Worm (Caenorhabditis elegans) whole organism, L2 larva: ENCODE measurements around the gene F57A10.4.

Experiments
- ZK546.5 ChIP-seq: sonication (generic microtip); optimal IDR thresholded peaks from 2 replicates; lab custom pipeline; 2017; ENCODE audit warnings: missing biosample characterization, missing genetic modification characterization
- alr-1 ChIP-seq: fragments of 150-350 bp; optimal IDR thresholded peaks from 2 replicates; lab custom pipeline; 2014; ENCODE audit warnings: missing biosample characterization, missing genetic modification characterization
- aly-2 ChIP-seq: fragments of 150-350 bp; optimal IDR thresholded peaks from 2 replicates; lab custom pipeline; 2014; ENCODE audit warnings: missing biosample characterization, missing genetic modification characterization
- ceh-16 ChIP-seq: fragments of 150-350 bp; optimal IDR thresholded peaks from 2 replicates; lab custom pipeline; 2014; ENCODE audit warnings: missing biosample characterization, missing genetic modification characterization
- ceh-82 ChIP-seq: fragments of 150-350 bp; optimal IDR thresholded peaks from 2 replicates; lab custom pipeline; 2014; ENCODE audit warnings: missing biosample characterization, missing genetic modification characterization
- crh-2 ChIP-seq: sonication (generic microtip); optimal IDR thresholded peaks from 2 replicates; lab custom pipeline; 2017; ENCODE audit warnings: missing biosample characterization, missing genetic modification characterization
- dmd-4 ChIP-seq: sonication (generic microtip); optimal IDR thresholded peaks from 2 replicates; lab custom pipeline; 2017; ENCODE audit warnings: missing biosample characterization, missing genetic modification characterization
- egl-27 ChIP-seq: sonication (generic microtip); optimal IDR thresholded peaks from 3 replicates; lab custom pipeline; 2017; ENCODE audit warnings: missing biosample characterization, missing genetic modification reagents, missing genetic modification characterization
- elt-1 ChIP-seq: fragments of 150-350 bp; optimal IDR thresholded peaks from 2 replicates; lab custom pipeline; 2014; ENCODE audit warnings: missing biosample characterization, missing genetic modification characterization
- fos-1 ChIP-seq: fragments of 150-350 bp; optimal IDR thresholded peaks from 2 replicates; lab custom pipeline; 2014; ENCODE audit warnings: missing biosample characterization, missing genetic modification characterization
- gmeb-1 ChIP-seq: fragments of 150-350 bp; optimal IDR thresholded peaks from 2 replicates; lab custom pipeline; 2014; ENCODE audit warnings: missing biosample characterization, missing genetic modification characterization
- lin-13 ChIP-seq: fragments of 150-350 bp; optimal IDR thresholded peaks from 2 replicates; lab custom pipeline; 2014; ENCODE audit warnings: missing biosample characterization, missing genetic modification reagents, missing genetic modification characterization
- lin-39 ChIP-seq: fragments of 150-350 bp; optimal IDR thresholded peaks from 2 replicates; lab custom pipeline; 2014; ENCODE audit warnings: missing biosample characterization, missing genetic modification reagents, missing genetic modification characterization
- lsy-2 ChIP-seq, 2 experiments: fragments of 150-350 bp in 1 of 2; sonication (generic microtip) in 1 of 2; optimal IDR thresholded peaks; 2 replicates each; lab custom pipeline; 2014 to 2017; ENCODE audit warnings: missing biosample characterization in 2 of 2, missing genetic modification characterization in 2 of 2
- mab-5 ChIP-seq: fragments of 150-350 bp; optimal IDR thresholded peaks from 2 replicates; lab custom pipeline; 2014; ENCODE audit warnings: missing biosample characterization, missing genetic modification characterization
- mbf-1 ChIP-seq: sonication (generic microtip); optimal IDR thresholded peaks from 2 replicates; lab custom pipeline; 2017; ENCODE audit warnings: missing biosample characterization, missing genetic modification characterization
- mdl-1 ChIP-seq, 2 experiments: fragments of 150-350 bp in 1 of 2; sonication (generic microtip) in 1 of 2; optimal IDR thresholded peaks; 2 replicates each; lab custom pipeline; 2017; ENCODE audit warnings: missing biosample characterization in 2 of 2, missing genetic modification characterization in 2 of 2
- nhr-10 ChIP-seq: sonication (generic microtip); optimal IDR thresholded peaks from 2 replicates; lab custom pipeline; 2017; ENCODE audit warnings: missing biosample characterization, missing genetic modification characterization
- nhr-12 ChIP-seq: fragments of 150-350 bp; optimal IDR thresholded peaks from 2 replicates; lab custom pipeline; 2014; ENCODE audit warnings: missing biosample characterization, missing genetic modification characterization
- nhr-21 ChIP-seq: fragments of 150-350 bp; optimal IDR thresholded peaks from 2 replicates; lab custom pipeline; 2014; ENCODE audit warnings: missing biosample characterization, missing genetic modification characterization
- nhr-237 ChIP-seq: fragments of 150-350 bp; optimal IDR thresholded peaks from 2 replicates; lab custom pipeline; 2014; ENCODE audit warnings: missing biosample characterization, missing genetic modification characterization
- nhr-25 ChIP-seq: fragments of 150-350 bp; sonication (generic microtip); optimal IDR thresholded peaks from 3 replicates; lab custom pipeline; 2014; ENCODE audit warnings: missing biosample characterization, missing genetic modification characterization
- nhr-6 ChIP-seq: fragments of 150-350 bp; optimal IDR thresholded peaks from 2 replicates; lab custom pipeline; 2014; ENCODE audit warnings: missing biosample characterization, missing genetic modification characterization
- nhr-77 ChIP-seq: fragments of 150-350 bp; optimal IDR thresholded peaks from 2 replicates; lab custom pipeline; 2014; ENCODE audit warnings: missing biosample characterization, missing genetic modification characterization
- peb-1 ChIP-seq: fragments of 150-350 bp; optimal IDR thresholded peaks from 2 replicates; lab custom pipeline; 2014; ENCODE audit warnings: missing biosample characterization, missing genetic modification characterization
- skn-1 ChIP-seq: sonication (generic microtip); optimal IDR thresholded peaks from 2 replicates; lab custom pipeline; 2017; ENCODE audit warnings: missing biosample characterization, missing genetic modification characterization
- sma-3 ChIP-seq: sonication (generic microtip); optimal IDR thresholded peaks from 2 replicates; lab custom pipeline; 2016; ENCODE audit warnings: missing genetic modification reagents, missing genetic modification characterization, missing compliant biosample characterization
- snpc-4 ChIP-seq: fragments of 150-350 bp; optimal IDR thresholded peaks from 2 replicates; lab custom pipeline; 2014; ENCODE audit warnings: missing biosample characterization, missing genetic modification characterization
- unc-39 ChIP-seq: fragments of 150-350 bp; optimal IDR thresholded peaks from 2 replicates; lab custom pipeline; 2014; ENCODE audit warnings: missing biosample characterization, missing genetic modification characterization
- unc-55 ChIP-seq: fragments of 150-350 bp; sonication (generic microtip); optimal IDR thresholded peaks from 3 replicates; lab custom pipeline; 2014; ENCODE audit warnings: missing biosample characterization, missing genetic modification reagents, missing genetic modification characterization
- unc-62 ChIP-seq: fragments of 150-350 bp; optimal IDR thresholded peaks from 2 replicates; lab custom pipeline; 2014; ENCODE audit warnings: missing biosample characterization, missing genetic modification reagents, missing genetic modification characterization
- ztf-1 ChIP-seq: fragments of 200-800 bp; sonication (Bioruptor generic); conservative IDR thresholded peaks from 2 replicates; pipeline ENCODE4 v1.3.6; 2022; ENCODE audit warnings: missing genetic modification characterization, missing compliant biosample characterization
- ztf-11 ChIP-seq: sonication (generic microtip); optimal IDR thresholded peaks from 2 replicates; lab custom pipeline; 2017; ENCODE audit warnings: missing biosample characterization, missing genetic modification characterization
- ztf-4 ChIP-seq: fragments of 150-350 bp; optimal IDR thresholded peaks from 2 replicates; lab custom pipeline; 2014; ENCODE audit warnings: missing biosample characterization, missing genetic modification characterization

Gene F57A10.4

ce11 chrV:15779128-15779729 lies 10.0 kb downstream of the F57A10.4 start, which contains the start of the genes nhr-285 and irld-52:
TSS of gene nhr-285 (minus strand) at chrV:15779228.
TSS of gene irld-52 (plus strand) at chrV:15779679.
- no peak for TF ChIP-seq nhr-21 (tag; lab: Kevin White, UChicago)

ce11 chrV:15781086-15781485 lies 11.8 kb downstream of the F57A10.4 start, which contains the start of gene T26E4.2:
TSS of gene T26E4.2 (plus strand) at chrV:15781386.
- TF ChIP-seq ztf-11 (tag; lab: Kevin White, UChicago) (no peak), sma-3 (GFP tag; lab: Kevin White, UChicago) (no peak), gmeb-1 (tag; lab: Kevin White, UChicago) (no peak), dmd-4 (no peak), crh-2 (tag; lab: Kevin White, UChicago) (no peak), mbf-1 (tag; lab: Kevin White, UChicago) (no peak), unc-55 (GFP tag; lab: Kevin White, UChicago) (no peak), nhr-25 (tag; lab: Kevin White, UChicago) (no peak), ZK546.5 (no peak), nhr-77 (no peak), elt-1 (no peak), lin-39 (no peak)
- TF ChIP-seq, all 48 proteins: peak for 0

ce11 chrV:15782494-15782893 lies 13.3 kb downstream of the F57A10.4 start, which contains the start of gene T26E4.3:
TSS of gene T26E4.3 (plus strand) at chrV:15782794.
- no peak for TF ChIP-seq ztf-1 (GFP tag; lab: Robert Waterston, UW)
- TF ChIP-seq, all 48 proteins: peak for 0

ce11 chrV:15792409-15792808 lies 23.2 kb downstream of the F57A10.4 start, which contains the start of gene T26E4.4:
TSS of gene T26E4.4 (minus strand) at chrV:15792509.
- TF ChIP-seq aly-2 (tag; lab: Kevin White, UChicago) (no peak), dmd-4 (no peak), ZK546.5 (no peak), egl-27 (tag; lab: Kevin White, UChicago) (no peak), nhr-21 (tag; lab: Kevin White, UChicago) (no peak), ceh-16 (tag; lab: Kevin White, UChicago) (no peak), sma-3 (GFP tag; lab: Kevin White, UChicago) (no peak), fos-1 (tag; lab: Kevin White, UChicago) (no peak), ztf-11 (tag; lab: Kevin White, UChicago) (no peak), mab-5 (tag; lab: Kevin White, UChicago) (no peak), snpc-4 (tag; lab: Kevin White, UChicago) (no peak), nhr-6 (tag; lab: Kevin White, UChicago) (no peak), skn-1 (tag; lab: Kevin White, UChicago) (no peak), mdl-1 (tag; optimal IDR thresholded peaks at IDR 0.05; lab: Kevin White, UChicago) (no peak), crh-2 (tag; lab: Kevin White, UChicago) (no peak), nhr-77 (no peak), ztf-4 (tag; lab: Kevin White, UChicago) (no peak), nhr-237 (tag; lab: Kevin White, UChicago) (no peak), lsy-2 (tag; optimal IDR thresholded peaks at IDR 0.05; lab: Kevin White, UChicago) (no peak)

- TF ChIP-seq ztf-1 (GFP tag; lab: Robert Waterston, UW) (no peak), dmd-4 (no peak), nhr-25 (tag; lab: Kevin White, UChicago) (no peak), nhr-12 (tag; lab: Kevin White, UChicago) (no peak), lin-13 (GFP tag; lab: Kevin White, UChicago) (no peak), alr-1 (tag; lab: Kevin White, UChicago) (no peak), nhr-10 (no peak), unc-55 (GFP tag; lab: Kevin White, UChicago) (no peak), nhr-237 (tag; lab: Kevin White, UChicago) (no peak), ztf-4 (tag; lab: Kevin White, UChicago) (no peak), peb-1 (tag; lab: Kevin White, UChicago) (no peak), unc-62 (no peak), mbf-1 (tag; lab: Kevin White, UChicago) (no peak), ceh-82 (tag; lab: Kevin White, UChicago) (no peak), mdl-1 (tag; optimal IDR thresholded peaks at IDR 0.05; lab: Kevin White, UChicago) (no peak), crh-2 (tag; lab: Kevin White, UChicago) (no peak), unc-39 (tag; lab: Kevin White, UChicago) (no peak)
Measured at ce11 chrV:15793270-15793669, 24.0 kb downstream of the F57A10.4 start, which contains the start of gene T26E4.7. TSS of gene T26E4.7 (plus strand) at chrV:15793570.
